Fruit fly (Drosophila melanogaster): ENCODE measurements around the gene CG42758.

The CG42758 gene

DNA sequence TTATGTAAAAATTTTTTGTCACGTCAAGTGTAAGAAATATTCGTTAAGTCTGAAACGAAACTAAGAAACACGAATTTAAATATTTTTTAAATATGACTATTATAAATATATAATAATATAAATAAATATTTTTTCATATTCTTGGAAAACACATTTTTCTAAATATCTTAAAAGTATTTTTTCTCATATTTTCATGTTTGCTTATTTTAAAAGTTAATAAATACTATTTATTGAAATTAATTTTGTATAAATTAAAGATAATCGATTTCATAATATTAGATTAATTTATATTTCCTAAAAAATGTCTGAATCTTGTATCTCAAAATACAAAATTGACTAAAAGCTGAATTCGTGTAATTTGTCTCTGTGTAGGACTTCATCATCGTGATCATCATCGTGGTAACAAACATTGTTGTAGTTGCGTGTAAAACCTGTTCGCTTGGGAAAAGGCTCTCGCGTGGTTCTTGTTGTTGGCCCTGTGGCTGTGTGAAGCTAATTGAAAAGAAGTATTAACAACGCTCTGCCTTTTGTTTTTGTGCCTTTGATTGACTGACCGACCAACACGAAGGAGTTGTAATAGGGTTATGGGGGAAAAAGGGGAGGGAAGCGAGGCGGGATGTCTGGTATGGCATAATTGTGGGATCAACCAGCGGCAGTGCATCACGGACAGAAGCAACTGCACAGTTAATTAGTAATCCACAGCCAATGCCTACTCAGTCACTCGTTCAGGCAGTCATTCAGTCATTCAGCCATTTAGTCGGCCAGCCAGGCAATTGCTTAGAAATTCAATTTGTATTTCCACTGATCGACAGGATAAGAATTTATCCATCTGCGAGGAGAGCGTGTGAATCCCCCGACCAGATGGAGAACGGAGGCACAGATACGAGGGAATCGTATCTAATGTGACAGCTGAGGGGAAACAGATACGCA is 44.4 kb downstream of the CG42758 start (continued):
- peak; percentile 68 for TF ChIP-seq CG3032 (tag; optimal IDR thresholded peaks at IDR 0.05)
- TF ChIP-seq fd59A (GFP tag; optimal IDR thresholded peaks at IDR 0.05), result no peak
- no peak for TF ChIP-seq CG15336 (GFP tag; IDR thresholded peaks at IDR 0.05)
- TF ChIP-seq CG6854 (GFP tag; optimal IDR thresholded peaks at IDR 0.05), result peak; percentile 1
- peak; percentile 3 for TF ChIP-seq CG4318 (GFP tag; optimal IDR thresholded peaks at IDR 0.05)
- no peak for TF ChIP-seq CG31627 (GFP tag; optimal IDR thresholded peaks at IDR 0.05)
- TF ChIP-seq Eip78C (GFP tag), result peak; percentile 54
- peak; percentile 24 for TF ChIP-seq Sox14 (GFP tag; optimal IDR thresholded peaks at IDR 0.05)
- no peak for TF ChIP-seq fd85E (GFP tag; optimal IDR thresholded peaks at IDR 0.05)
- TF ChIP-seq Eip75B (GFP tag; optimal IDR thresholded peaks at IDR 0.05), result no peak
- peak; percentile 21 for TF ChIP-seq acj6 (GFP tag; optimal IDR thresholded peaks at IDR 0.05)
- TF ChIP-seq Ets21C (GFP tag; optimal IDR thresholded peaks at IDR 0.05), result no peak
- no peak for TF ChIP-seq dac (GFP tag; optimal IDR thresholded peaks at IDR 0.05)
- peak; percentile 52 for TF ChIP-seq esn (GFP tag; optimal IDR thresholded peaks at IDR 0.05)

DNA sequence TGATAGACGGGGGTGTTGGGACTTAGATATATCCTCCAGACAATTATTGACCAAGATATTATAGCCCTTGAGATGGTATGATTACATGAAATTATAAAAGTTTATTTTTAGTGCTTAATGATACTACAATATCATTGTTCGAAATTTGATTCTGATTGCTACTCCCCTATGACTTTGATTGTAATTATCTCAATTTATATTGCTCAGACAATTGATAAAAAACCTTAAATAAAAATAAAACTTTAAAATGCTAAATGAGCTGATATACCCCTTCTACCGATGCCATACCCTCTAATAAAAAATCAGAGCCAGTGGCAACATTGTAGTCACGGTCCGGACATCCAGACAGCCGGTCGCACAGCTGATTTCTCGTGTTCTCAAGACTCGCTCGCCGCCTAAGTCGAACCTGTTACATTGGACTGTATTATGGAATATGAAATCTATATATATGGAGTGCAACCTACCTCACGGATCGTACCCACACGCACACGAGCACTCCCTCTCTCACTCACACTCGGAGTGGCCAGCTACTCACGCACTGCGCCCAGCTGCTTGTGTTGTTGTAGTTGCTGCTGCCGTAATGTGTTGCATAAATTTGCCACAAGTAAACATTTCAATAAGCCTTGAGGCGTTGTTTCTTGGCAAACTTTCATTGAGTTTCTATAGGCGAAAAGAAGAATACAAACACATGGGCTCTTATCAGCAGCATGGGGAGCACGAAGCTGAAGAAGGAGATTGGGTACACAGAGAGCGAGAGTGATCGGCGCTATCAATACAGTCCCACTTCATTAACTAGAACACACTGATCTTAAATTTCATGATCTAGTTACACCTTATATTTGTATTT is 45.9 kb downstream of the CG42758 start:
- TF ChIP-seq CG6276 (GFP tag; optimal IDR thresholded peaks at IDR 0.05) (peak; percentile 49), pdm3 (GFP tag; optimal IDR thresholded peaks at IDR 0.05) (peak; percentile 73), Gug (GFP tag; IDR thresholded peaks at IDR 0.05) (peak; percentile 51; the same call in 1 of the 2 replicates), fd85E (GFP tag; optimal IDR thresholded peaks at IDR 0.05) (no peak), eg (GFP tag; IDR thresholded peaks at IDR 0.05) (peak; percentile 62), CG8319 (GFP tag; optimal IDR thresholded peaks at IDR 0.05) (no peak), CG6792 (GFP tag; optimal IDR thresholded peaks at IDR 0.05) (peak; percentile 31), net (GFP tag; optimal IDR thresholded peaks at IDR 0.05) (peak; percentile 38), CG34406 (GFP tag; optimal IDR thresholded peaks at IDR 0.05) (no peak), Smox (GFP tag; optimal IDR thresholded peaks at IDR 0.05) (peak; percentile 6), ss (GFP tag; optimal IDR thresholded peaks at IDR 0.05) (peak in 1 of 2 experiments; percentile 51), CG1621 (tag; optimal IDR thresholded peaks at IDR 0.05) (peak; percentile 51), vri (GFP tag; optimal IDR thresholded peaks at IDR 0.05) (peak; percentile 96), CG10669 (GFP tag; optimal IDR thresholded peaks at IDR 0.05) (peak; percentile 69), Blimp-1 (GFP tag; optimal IDR thresholded peaks at IDR 0.05) (no peak), fkh (GFP tag; optimal IDR thresholded peaks at IDR 0.05) (peak; percentile 77), CG31627 (GFP tag; optimal IDR thresholded peaks at IDR 0.05) (peak; percentile 5), Hr38 (GFP tag; optimal IDR thresholded peaks at IDR 0.05) (no peak), Eip78C (GFP tag) (peak; percentile 91), Lpt (GFP tag; optimal IDR thresholded peaks at IDR 0.05) (peak; percentile 64), spab (GFP tag; optimal IDR thresholded peaks at IDR 0.05) (peak; percentile 56), Sox15 (GFP tag; optimal IDR thresholded peaks at IDR 0.05) (no peak), Eip75B (GFP tag; optimal IDR thresholded peaks at IDR 0.05) (peak; percentile 37), fd59A (GFP tag; optimal IDR thresholded peaks at IDR 0.05) (peak; percentile 71), Hr39 (GFP tag; optimal IDR thresholded peaks at IDR 0.05) (peak; percentile 10), CG11294 (GFP tag; IDR thresholded peaks at IDR 0.05) (no peak), CG4318 (GFP tag; optimal IDR thresholded peaks at IDR 0.05) (peak; percentile 57), Ets96B (tag; optimal IDR thresholded peaks at IDR 0.05) (peak; percentile 78), CG7368 (GFP tag; optimal IDR thresholded peaks at IDR 0.05) (no peak), Sox14 (GFP tag; optimal IDR thresholded peaks at IDR 0.05) (peak; percentile 43), OdsH (GFP tag; optimal IDR thresholded peaks at IDR 0.05) (peak; percentile 76), Sox102F (GFP tag; optimal IDR thresholded peaks at IDR 0.05) (no peak), Hr4 (GFP tag; optimal IDR thresholded peaks at IDR 0.05) (peak; percentile 61), CG8632 (GFP tag; optimal IDR thresholded peaks at IDR 0.05) (peak; percentile 14), CG6163 (GFP tag; IDR thresholded peaks at IDR 0.05) (peak; percentile 35; the same call in 2 of the 3 replicates), esn (GFP tag; optimal IDR thresholded peaks at IDR 0.05) (peak; percentile 32), dsx (GFP tag; optimal IDR thresholded peaks at IDR 0.05; ENCODE audit: poor library complexity, severe bottlenecking) (peak; percentile 100), CG32006 (GFP tag; optimal IDR thresholded peaks at IDR 0.05) (peak; percentile 86), Eip93F (GFP tag; optimal IDR thresholded peaks at IDR 0.05) (no peak)

Data from whole organism, prepupa.